Worm (Caenorhabditis elegans) whole organism, L3 larva: ENCODE measurements around the gene msra-1.
"Not testable (repeated sequence)": the region's sequence is repeated elsewhere in the genome, so short reads cannot be mapped to it uniquely, and the experiment has no call there.

Experiments used
- R02D3.7 ChIP-seq: fragments of 150-350 bp; optimal IDR thresholded peaks from 2 replicates; lab custom pipeline; 2014; ENCODE audit warnings: missing biosample characterization, missing genetic modification characterization
- ama-1 ChIP-seq: fragments of 150-350 bp; optimal IDR thresholded peaks from 2 replicates; lab custom pipeline; 2018
- ceh-28 ChIP-seq: fragments of 150-350 bp; optimal IDR thresholded peaks from 2 replicates; lab custom pipeline; 2014; ENCODE audit warnings: missing biosample characterization, missing genetic modification reagents, missing genetic modification characterization
- ceh-82 ChIP-seq: fragments of 150-350 bp; optimal IDR thresholded peaks from 2 replicates; lab custom pipeline; 2014; ENCODE audit warnings: missing biosample characterization, missing genetic modification characterization
- ceh-9 ChIP-seq: sonication (generic microtip); optimal IDR thresholded peaks from 2 replicates; lab custom pipeline; 2018; ENCODE audit warnings: missing biosample characterization, missing genetic modification characterization
- daf-12 ChIP-seq: fragments of 150-350 bp; optimal IDR thresholded peaks from 2 replicates; lab custom pipeline; 2014; ENCODE audit warnings: missing biosample characterization, missing genetic modification reagents, missing genetic modification characterization
- egl-27 ChIP-seq: sonication (generic microtip); optimal IDR thresholded peaks from 4 replicates; lab custom pipeline; 2017; ENCODE audit warnings: missing biosample characterization, missing genetic modification reagents, missing genetic modification characterization
- egl-5 ChIP-seq: fragments of 150-350 bp; optimal IDR thresholded peaks from 2 replicates; lab custom pipeline; 2017; ENCODE audit warnings: missing biosample characterization, missing genetic modification reagents, missing genetic modification characterization, inconsistent platforms
- elt-1 ChIP-seq: fragments of 150-350 bp; optimal IDR thresholded peaks from 2 replicates; lab custom pipeline; 2014; ENCODE audit warnings: missing biosample characterization, missing genetic modification characterization
- elt-2 ChIP-seq: sonication (generic microtip); optimal IDR thresholded peaks from 2 replicates; lab custom pipeline; 2016; ENCODE audit warnings: missing genetic modification reagents, mild to moderate bottlenecking, missing genetic modification characterization, missing compliant biosample characterization
- eor-1 ChIP-seq, 2 experiments: fragments of 150-350 bp; optimal IDR thresholded peaks; 2 replicates each; lab custom pipeline; 2014 to 2018; ENCODE audit warnings: missing biosample characterization in 2 of 2, missing genetic modification characterization in 2 of 2
- fkh-10 ChIP-seq: sonication (generic microtip); optimal IDR thresholded peaks from 2 replicates; lab custom pipeline; 2017; ENCODE audit warnings: missing biosample characterization, missing genetic modification reagents, missing genetic modification characterization
- fkh-2 ChIP-seq: fragments of 150-350 bp; optimal IDR thresholded peaks from 2 replicates; lab custom pipeline; 2014; ENCODE audit warnings: missing biosample characterization, missing genetic modification reagents, missing genetic modification characterization
- hmg-11 ChIP-seq: sonication (generic microtip); optimal IDR thresholded peaks from 2 replicates; lab custom pipeline; 2016; ENCODE audit warnings: missing genetic modification characterization, missing compliant biosample characterization
- lin-15B ChIP-seq: fragments of 150-350 bp; optimal IDR thresholded peaks from 2 replicates; lab custom pipeline; 2014; ENCODE audit warnings: missing biosample characterization, missing genetic modification characterization
- lin-39 ChIP-seq: fragments of 150-350 bp; optimal IDR thresholded peaks from 2 replicates; lab custom pipeline; 2018; ENCODE audit warnings: missing biosample characterization, missing genetic modification reagents, missing genetic modification characterization
- lsy-12 ChIP-seq: sonication (generic microtip); optimal IDR thresholded peaks from 2 replicates; lab custom pipeline; 2016; ENCODE audit warnings: mild to moderate bottlenecking, missing genetic modification characterization, missing compliant biosample characterization
- nfya-1 ChIP-seq: sonication (generic microtip); optimal IDR thresholded peaks from 2 replicates; lab custom pipeline; 2017; ENCODE audit warnings: missing genetic modification characterization, mild to moderate bottlenecking, missing compliant biosample characterization, antibody characterized with exemption, moderate library complexity; ENCODE audit not compliant: insufficient read depth
- nhr-11 ChIP-seq: fragments of 150-350 bp; optimal IDR thresholded peaks from 2 replicates; lab custom pipeline; 2014; ENCODE audit warnings: missing biosample characterization, missing genetic modification characterization
- nhr-12 ChIP-seq: fragments of 150-350 bp; optimal IDR thresholded peaks from 2 replicates; lab custom pipeline; 2014; ENCODE audit warnings: missing biosample characterization, missing genetic modification characterization
- nhr-23 ChIP-seq: fragments of 150-350 bp; optimal IDR thresholded peaks from 2 replicates; lab custom pipeline; 2014; ENCODE audit warnings: missing biosample characterization, missing genetic modification reagents, missing genetic modification characterization
- nhr-237 ChIP-seq: fragments of 150-350 bp; optimal IDR thresholded peaks from 2 replicates; lab custom pipeline; 2014; ENCODE audit warnings: missing biosample characterization, missing genetic modification characterization
- nhr-25 ChIP-seq: sonication (generic microtip); optimal IDR thresholded peaks from 2 replicates; lab custom pipeline; 2017; ENCODE audit warnings: missing biosample characterization, missing genetic modification characterization
- nhr-28 ChIP-seq: fragments of 150-350 bp; optimal IDR thresholded peaks from 2 replicates; lab custom pipeline; 2014; ENCODE audit warnings: missing biosample characterization, missing genetic modification characterization
- nhr-67 ChIP-seq: fragments of 150-350 bp; optimal IDR thresholded peaks from 2 replicates; lab custom pipeline; 2014; ENCODE audit warnings: missing biosample characterization, missing genetic modification characterization
- nhr-76 ChIP-seq: fragments of 150-350 bp; sonication (generic microtip); optimal IDR thresholded peaks from 5 replicates; lab custom pipeline; 2014; ENCODE audit warnings: missing biosample characterization, missing genetic modification characterization
- nhr-77 ChIP-seq: fragments of 150-350 bp; optimal IDR thresholded peaks from 2 replicates; lab custom pipeline; 2014; ENCODE audit warnings: missing biosample characterization, missing genetic modification characterization
- pha-4 ChIP-seq: fragments of 150-350 bp; optimal IDR thresholded peaks from 2 replicates; lab custom pipeline; 2014; ENCODE audit warnings: missing biosample characterization, missing genetic modification reagents, missing genetic modification characterization
- pqm-1 ChIP-seq: fragments of 150-350 bp; optimal IDR thresholded peaks from 2 replicates; lab custom pipeline; 2017; ENCODE audit warnings: missing biosample characterization, missing genetic modification characterization, inconsistent platforms
- skn-1 ChIP-seq: fragments of 150-350 bp; optimal IDR thresholded peaks from 2 replicates; lab custom pipeline; 2014; ENCODE audit warnings: missing biosample characterization, missing genetic modification characterization
- snpc-4 ChIP-seq: fragments of 150-350 bp; optimal IDR thresholded peaks from 2 replicates; lab custom pipeline; 2014; ENCODE audit warnings: missing biosample characterization, missing genetic modification characterization
- tbx-2 ChIP-seq: sonication (generic microtip); optimal IDR thresholded peaks from 2 replicates; lab custom pipeline; 2016; ENCODE audit warnings: mild to moderate bottlenecking, missing genetic modification characterization, missing compliant biosample characterization
- zag-1 ChIP-seq: fragments of 150-350 bp; optimal IDR thresholded peaks from 2 replicates; lab custom pipeline; 2014; ENCODE audit warnings: missing biosample characterization, missing genetic modification characterization
- ztf-11 ChIP-seq: fragments of 150-350 bp; optimal IDR thresholded peaks from 2 replicates; lab custom pipeline; 2014; ENCODE audit warnings: missing biosample characterization, missing genetic modification characterization
- ztf-4 ChIP-seq: fragments of 150-350 bp; optimal IDR thresholded peaks from 2 replicates; lab custom pipeline; 2014; ENCODE audit warnings: missing biosample characterization, missing genetic modification characterization

Gene msra-1

ce11 chrII:7370195-7370594, 6.4 kb upstream of the msra-1 start, which contains the start of gene F43E2.11:
F43E2.11 (minus strand) TSS chrII:7370295.
- TF ChIP-seq nhr-12; daf-12 (tag; lab: Kevin White, UChicago); nhr-28 (tag; lab: Kevin White, UChicago): not testable (repeated sequence)

DNA sequence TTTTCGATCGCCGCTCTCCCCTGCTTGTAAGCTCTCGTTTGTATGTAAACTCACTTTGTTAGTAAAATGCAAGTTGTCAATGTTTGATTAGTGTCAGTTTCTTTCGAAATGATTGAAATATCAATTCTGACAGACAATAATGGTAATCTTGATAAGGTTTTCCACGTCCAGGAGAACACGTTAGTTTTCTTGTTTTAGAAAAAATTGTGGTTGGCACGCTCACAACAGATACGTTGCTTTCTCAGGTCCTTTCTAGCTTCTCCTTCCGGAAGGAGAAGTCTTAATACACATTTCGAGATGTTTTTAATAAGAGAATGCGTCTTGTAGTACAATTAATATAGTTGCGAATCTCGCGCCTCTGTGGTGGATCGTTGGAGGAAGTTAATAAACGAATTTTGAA, 4.9 kb upstream of the msra-1 start, which contains the start of gene F43E2.6:
Gene F43E2.6, minus strand, starts transcription at position 101 of the 400 bp plus-strand sequence.
- no peak for TF ChIP-seq elt-2 (tag; lab: Kevin White, UChicago)
- TF ChIP-seq ama-1 = no peak
- TF ChIP-seq pqm-1 (tag; lab: Kevin White, UChicago) = no peak
- TF ChIP-seq nhr-11 (tag; lab: Kevin White, UChicago) = no peak
- no peak for TF ChIP-seq zag-1 (tag; lab: Kevin White, UChicago)
- no peak for TF ChIP-seq ceh-28
- no peak for TF ChIP-seq R02D3.7 (tag; lab: Kevin White, UChicago)
- TF ChIP-seq pha-4 (tag; lab: Kevin White, UChicago) = no peak
- no peak for TF ChIP-seq nhr-77 (tag; lab: Kevin White, UChicago)
- no peak for TF ChIP-seq nhr-237 (tag; lab: Kevin White, UChicago)
- no peak for TF ChIP-seq skn-1 (tag; lab: Kevin White, UChicago)
- TF ChIP-seq ceh-82 (tag; lab: Kevin White, UChicago) = no peak
- TF ChIP-seq egl-27 (tag; lab: Kevin White, UChicago) = no peak
- no peak for TF ChIP-seq lsy-12

ce11 chrII:7358489-7358943, 5.3 kb downstream of the msra-1 start, which contains the start of gene insc-1:
insc-1 (plus strand) TSS chrII:7358893.
- TF ChIP-seq nhr-67 (tag; lab: Kevin White, UChicago) (no peak), hmg-11 (tag; lab: Kevin White, UChicago) (no peak), nhr-76 (tag; lab: Kevin White, UChicago) (no peak), tbx-2 (tag; lab: Kevin White, UChicago) (no peak), snpc-4 (no peak), zag-1 (tag; lab: Kevin White, UChicago) (no peak), elt-2 (tag; lab: Kevin White, UChicago) (no peak), R02D3.7 (tag; lab: Kevin White, UChicago) (no peak), ceh-9 (tag; lab: Kevin White, UChicago) (no peak), pqm-1 (tag; lab: Kevin White, UChicago) (no peak), fkh-10 (GFP tag; lab: Kevin White, UChicago) (no peak), ama-1 (no peak), ztf-11 (no peak), ztf-4 (no peak), egl-5 (tag; lab: Kevin White, UChicago) (no peak)

DNA sequence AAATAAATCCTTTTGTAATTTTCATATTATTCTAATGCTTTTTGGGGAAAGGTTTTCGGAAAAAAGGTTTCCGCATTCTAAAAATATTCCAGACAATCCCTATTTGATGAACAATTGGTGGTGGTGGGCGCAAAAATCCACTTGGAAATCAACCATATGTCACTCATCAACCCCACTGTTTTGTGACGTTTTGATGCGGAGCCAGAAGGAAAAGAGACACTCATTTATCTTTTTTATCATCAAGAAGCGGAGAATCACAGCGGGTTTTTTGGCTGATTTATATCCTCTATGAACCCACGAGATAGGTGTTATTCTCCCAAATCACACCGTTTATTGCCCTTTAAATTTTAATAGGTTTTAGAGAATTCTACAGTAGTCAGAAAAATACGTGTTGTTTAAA, 6.7 kb downstream of the msra-1 start:
- no peak for TF ChIP-seq eor-1 (tag; optimal IDR thresholded peaks at IDR 0.05; lab: Kevin White, UChicago)
- TF ChIP-seq nfya-1 (tag; lab: Kevin White, UChicago) = no peak
- TF ChIP-seq nhr-11 (tag; lab: Kevin White, UChicago) = no peak
- no peak for TF ChIP-seq lin-39
- no peak for TF ChIP-seq nhr-28 (tag; lab: Kevin White, UChicago)
- no peak for TF ChIP-seq nhr-25 (tag; lab: Kevin White, UChicago)
- TF ChIP-seq ama-1 = no peak
- no peak for TF ChIP-seq daf-12 (tag; lab: Kevin White, UChicago)
- no peak for TF ChIP-seq pha-4 (tag; lab: Kevin White, UChicago)
- TF ChIP-seq nhr-23 (tag; lab: Kevin White, UChicago) = no peak
- no peak for TF ChIP-seq nhr-12
- TF ChIP-seq skn-1 (tag; lab: Kevin White, UChicago) = no peak
- TF ChIP-seq ceh-28 = no peak
- no peak for TF ChIP-seq zag-1 (tag; lab: Kevin White, UChicago)

DNA sequence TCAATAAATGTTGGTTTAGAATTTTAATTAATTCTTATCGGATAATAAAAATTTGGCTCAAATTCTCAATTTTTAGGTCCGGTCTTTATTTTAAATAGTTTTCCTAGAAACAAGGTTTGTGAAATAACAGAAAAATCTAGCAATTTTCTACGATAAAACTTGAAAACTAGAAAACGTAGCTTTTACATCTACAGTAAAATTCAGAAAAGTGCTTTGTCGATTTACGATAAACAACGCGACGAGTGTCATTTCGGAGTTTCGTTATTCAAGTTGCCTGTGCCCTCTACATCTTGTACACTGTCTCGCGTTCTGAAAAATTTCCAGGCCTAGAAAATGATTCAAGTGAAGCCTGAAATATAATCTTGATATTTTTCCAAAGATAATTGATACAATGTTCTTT, 7.1 kb downstream of the msra-1 start:
- TF ChIP-seq nhr-23 (tag; lab: Kevin White, UChicago) (peak; percentile 20), pha-4 (tag; lab: Kevin White, UChicago) (peak; percentile 48), nfya-1 (tag; lab: Kevin White, UChicago) (peak; percentile 38), fkh-2 (no peak), fkh-10 (GFP tag; lab: Kevin White, UChicago) (no peak), R02D3.7 (tag; lab: Kevin White, UChicago) (peak; percentile 85), elt-1 (tag; lab: Kevin White, UChicago) (no peak), lin-15B (tag; lab: Kevin White, UChicago) (peak; percentile 30), hmg-11 (tag; lab: Kevin White, UChicago) (peak; percentile 6), nhr-76 (tag; lab: Kevin White, UChicago) (no peak)
